Fruit fly (Drosophila melanogaster) whole organism, embryonic: ENCODE data around the gene CG1824.

Source experiments
- ATbp ChIP-seq: fragments of 200-800 bp; sonication (Bioruptor generic); optimal IDR thresholded peaks from 2 replicates; lab custom pipeline; 2017; ENCODE audit warnings: missing biosample characterization, mild to moderate bottlenecking, missing genetic modification characterization, missing genetic modification reagents
- Atf3 ChIP-seq: fragments of 200-800 bp; sonication (Bioruptor generic); optimal IDR thresholded peaks from 3 replicates; lab custom pipeline; 2016; ENCODE audit warnings: missing biosample characterization, missing genetic modification characterization
- CG12236 ChIP-seq: fragments of 200-800 bp; sonication (Bioruptor generic); optimal IDR thresholded peaks from 2 replicates; lab custom pipeline; 2016; ENCODE audit warnings: missing biosample characterization, missing genetic modification characterization
- CG1233 ChIP-seq: fragments of 200-800 bp; sonication (Bioruptor generic); optimal IDR thresholded peaks from 4 replicates; lab custom pipeline; 2018; ENCODE audit warnings: missing biosample characterization, mild to moderate bottlenecking, missing genetic modification characterization
- CG12659 ChIP-seq: fragments of 200-800 bp; sonication (Bioruptor generic); optimal IDR thresholded peaks from 3 replicates; lab custom pipeline; 2017; ENCODE audit warnings: mild to moderate bottlenecking, missing biosample characterization, missing genetic modification reagents, missing genetic modification characterization
- CG13424 ChIP-seq: fragments of 200-800 bp; sonication (Bioruptor generic); optimal IDR thresholded peaks from 2 replicates; lab custom pipeline; 2019; ENCODE audit warnings: missing biosample characterization, mild to moderate bottlenecking, missing genetic modification characterization, moderate library complexity
- CG13775 ChIP-seq: fragments of 200-800 bp; sonication (Bioruptor generic); optimal IDR thresholded peaks from 3 replicates; lab custom pipeline; 2017; ENCODE audit warnings: missing biosample characterization, mild to moderate bottlenecking, missing genetic modification characterization
- CG14667 ChIP-seq: fragments of 200-800 bp; sonication (Bioruptor generic); IDR thresholded peaks from 2 replicates; pipeline ENCODE4 v1.3.6; 2022; ENCODE audit warnings: missing biosample characterization, missing genetic modification characterization
- CG15073 ChIP-seq: fragments of 200-800 bp; sonication (Bioruptor generic); optimal IDR thresholded peaks from 2 replicates; lab custom pipeline; 2016; ENCODE audit warnings: missing biosample characterization, missing genetic modification characterization
- CG15514 ChIP-seq: fragments of 200-800 bp; sonication (Bioruptor generic); optimal IDR thresholded peaks from 3 replicates; lab custom pipeline; 2017; ENCODE audit warnings: missing biosample characterization, missing genetic modification characterization, mild to moderate bottlenecking, moderate library complexity, missing genetic modification reagents
- CG1647 ChIP-seq: fragments of 200-800 bp; sonication (Bioruptor generic); optimal IDR thresholded peaks from 3 replicates; lab custom pipeline; 2016; ENCODE audit warnings: missing biosample characterization, missing genetic modification characterization
- CG1792 ChIP-seq: fragments of 200-800 bp; sonication (Bioruptor generic); optimal IDR thresholded peaks from 2 replicates; lab custom pipeline; 2016; ENCODE audit warnings: missing biosample characterization, missing genetic modification characterization
- CG18262 ChIP-seq: fragments of 200-800 bp; optimal IDR thresholded peaks from 3 replicates; lab custom pipeline; 2019; ENCODE audit warnings: missing biosample characterization, mild to moderate bottlenecking, missing genetic modification characterization, moderate library complexity
- CG18476 ChIP-seq: fragments of 200-800 bp; sonication (Bioruptor generic); optimal IDR thresholded peaks from 2 replicates; lab custom pipeline; 2016; ENCODE audit warnings: missing biosample characterization, mild to moderate bottlenecking, missing genetic modification characterization
- CG2120 ChIP-seq: fragments of 200-800 bp; sonication (Bioruptor generic); optimal IDR thresholded peaks from 3 replicates; lab custom pipeline; 2016; ENCODE audit warnings: missing biosample characterization, missing genetic modification characterization
- CG32532 ChIP-seq: fragments of 200-800 bp; sonication (Bioruptor generic); IDR thresholded peaks from 2 replicates; pipeline ENCODE4 v1.3.6; 2022; ENCODE audit warnings: missing biosample characterization, missing genetic modification characterization
- CG4424 ChIP-seq: fragments of 200-800 bp; sonication (Bioruptor generic); optimal IDR thresholded peaks from 3 replicates; lab custom pipeline; 2016; ENCODE audit warnings: missing biosample characterization, missing genetic modification characterization
- CG6654 ChIP-seq: fragments of 200-800 bp; sonication (Bioruptor generic); optimal IDR thresholded peaks from 2 replicates; lab custom pipeline; 2017; ENCODE audit warnings: missing biosample characterization, mild to moderate bottlenecking, missing genetic modification characterization
- CG7271 ChIP-seq: fragments of 200-800 bp; sonication (Bioruptor generic); optimal IDR thresholded peaks from 2 replicates; lab custom pipeline; 2018; ENCODE audit warnings: missing biosample characterization, mild to moderate bottlenecking, missing genetic modification characterization, moderate library complexity
- CG7745 ChIP-seq: fragments of 200-800 bp; sonication (Bioruptor generic); optimal IDR thresholded peaks from 2 replicates; lab custom pipeline; 2018; ENCODE audit warnings: missing biosample characterization, mild to moderate bottlenecking, missing genetic modification characterization, moderate library complexity
- CG7963 ChIP-seq: fragments of 200-800 bp; sonication (Bioruptor generic); IDR thresholded peaks from 3 replicates; pipeline ENCODE4 v1.3.6; 2022; ENCODE audit warnings: missing biosample characterization, missing genetic modification characterization; ENCODE audit not compliant: partially characterized antibody
- CG9215 ChIP-seq: fragments of 200-800 bp; sonication (Bioruptor generic); IDR thresholded peaks from 2 replicates; pipeline ENCODE4 v1.3.6; 2022; ENCODE audit warnings: missing biosample characterization, missing genetic modification characterization
- CG9932 ChIP-seq: fragments of 200-800 bp; sonication (Bioruptor generic); IDR thresholded peaks from 2 replicates; pipeline ENCODE4 v1.3.6; 2022; ENCODE audit warnings: missing biosample characterization, missing genetic modification characterization
- Doc2 ChIP-seq: fragments of 200-800 bp; sonication (Bioruptor generic); IDR thresholded peaks from 2 replicates; pipeline ENCODE4 v1.3.6; 2022; ENCODE audit warnings: missing biosample characterization, missing genetic modification characterization
- Ets65A ChIP-seq: fragments of 200-800 bp; sonication (Bioruptor generic); peaks from one replicate; lab custom pipeline; 2016; ENCODE audit warnings: missing biosample characterization, missing genetic modification characterization
- Fer2 ChIP-seq: fragments of 200-800 bp; sonication (Bioruptor generic); optimal IDR thresholded peaks from 2 replicates; lab custom pipeline; 2018; ENCODE audit warnings: missing biosample characterization, mild to moderate bottlenecking, missing genetic modification characterization, moderate library complexity
- HHEX ChIP-seq: fragments of 200-800 bp; sonication (Bioruptor generic); optimal IDR thresholded peaks from 3 replicates; lab custom pipeline; 2017; ENCODE audit warnings: missing biosample characterization, mild to moderate bottlenecking, missing genetic modification characterization, missing genetic modification reagents
- HLH3B ChIP-seq: fragments of 200-800 bp; sonication (Bioruptor generic); IDR thresholded peaks from 2 replicates; pipeline ENCODE4 v1.3.6; 2022; ENCODE audit warnings: missing biosample characterization, missing genetic modification characterization
- Oaz ChIP-seq: fragments of 200-800 bp; sonication (Bioruptor generic); IDR thresholded peaks from 2 replicates; pipeline ENCODE4 v1.3.6; 2022; ENCODE audit warnings: missing biosample characterization, missing genetic modification characterization
- Scr ChIP-seq: fragments of 200-800 bp; sonication (Bioruptor generic); IDR thresholded peaks from 2 replicates; pipeline ENCODE4 v1.3.6; 2022; ENCODE audit warnings: missing biosample characterization, missing genetic modification characterization; ENCODE audit not compliant: partially characterized antibody
- Side ChIP-seq: fragments of 200-800 bp; sonication (Bioruptor generic); optimal IDR thresholded peaks from 2 replicates; lab custom pipeline; 2016; ENCODE audit warnings: missing biosample characterization, missing genetic modification characterization
- Six4 ChIP-seq: fragments of 200-800 bp; sonication (Bioruptor generic); optimal IDR thresholded peaks from 2 replicates; lab custom pipeline; 2016; ENCODE audit warnings: missing biosample characterization, missing genetic modification characterization
- Stat92E ChIP-seq, 3 experiments: fragments of >200 bp in 2 of 3; fragments of 200-800 bp in 1 of 3; sonication (Bioruptor generic) in 1 of 3; optimal IDR thresholded peaks; 2 replicates each; lab custom pipeline; 2017 to 2019; ENCODE audit warnings: missing biosample characterization in 3 of 3, missing genetic modification characterization in 3 of 3, mild to moderate bottlenecking in 1 of 3, moderate library complexity in 1 of 3
- Tbp ChIP-seq: fragments of >200 bp; optimal IDR thresholded peaks from 2 replicates; lab custom pipeline; 2018; ENCODE audit warnings: missing biosample characterization, missing genetic modification characterization
- ab ChIP-seq: fragments of 200-800 bp; sonication (Bioruptor generic); optimal IDR thresholded peaks from 2 replicates; lab custom pipeline; 2016; ENCODE audit warnings: missing biosample characterization, missing genetic modification characterization
- al ChIP-seq: fragments of 200-800 bp; sonication (Bioruptor generic); IDR thresholded peaks from 2 replicates; pipeline ENCODE4 v1.3.6; 2022; ENCODE audit warnings: missing biosample characterization, missing genetic modification characterization
- bigmax ChIP-seq: fragments of 200-800 bp; sonication (Bioruptor generic); optimal IDR thresholded peaks from 2 replicates; lab custom pipeline; 2018; ENCODE audit warnings: missing biosample characterization, mild to moderate bottlenecking, missing genetic modification characterization
- br ChIP-seq: fragments of >200 bp; optimal IDR thresholded peaks from 2 replicates; lab custom pipeline; 2017
- esg ChIP-seq: fragments of 200-800 bp; sonication (Bioruptor generic); conservative IDR thresholded peaks from 2 replicates; pipeline ENCODE4 v1.3.6; 2022; ENCODE audit warnings: missing biosample characterization, missing genetic modification characterization
- eve ChIP-seq, 2 experiments: fragments of >200 bp; optimal IDR thresholded peaks; 2 replicates each; lab custom pipeline; 2017; ENCODE audit warnings: missing biosample characterization in 2 of 2, missing genetic modification characterization in 2 of 2
- gem ChIP-seq: fragments of 200-800 bp; sonication (Bioruptor generic); optimal IDR thresholded peaks from 2 replicates; lab custom pipeline; 2019; ENCODE audit warnings: missing biosample characterization, mild to moderate bottlenecking, missing genetic modification characterization, moderate library complexity
- hkb ChIP-seq, 2 experiments: fragments of 200-800 bp in 1 of 2; fragments of >200 bp in 1 of 2; sonication (Bioruptor generic) in 1 of 2; IDR thresholded peaks in 1 of 2; optimal IDR thresholded peaks in 1 of 2; 2 replicates each; pipeline versions ENCODE4 v1.3.6 to Lab custom; 2017 to 2022; ENCODE audit warnings: missing biosample characterization in 1 of 2, missing genetic modification characterization in 1 of 2
- pita ChIP-seq: fragments of 200-800 bp; sonication (Bioruptor generic); optimal IDR thresholded peaks from 2 replicates; lab custom pipeline; 2017; ENCODE audit warnings: missing biosample characterization, mild to moderate bottlenecking, missing genetic modification characterization
- prd ChIP-seq, 3 experiments: fragments of >200 bp in 2 of 3; fragments of 200-800 bp in 1 of 3; sonication (Bioruptor generic) in 1 of 3; optimal IDR thresholded peaks in 2 of 3; IDR thresholded peaks in 1 of 3; 2 replicates in 2 of 3; 3 replicates in 1 of 3; pipeline versions ENCODE4 v1.3.6 to Lab custom; 2017 to 2022; ENCODE audit warnings: missing biosample characterization in 1 of 3, missing genetic modification characterization in 1 of 3
- sim ChIP-seq: fragments of 200-800 bp; sonication (Bioruptor generic); IDR thresholded peaks from 2 replicates; pipeline ENCODE4 v1.3.6; 2022; ENCODE audit warnings: missing biosample characterization, missing genetic modification characterization
- tgo ChIP-seq: fragments of 200-800 bp; sonication (Bioruptor generic); IDR thresholded peaks from 3 replicates; pipeline ENCODE4 v1.3.6; 2022; ENCODE audit warnings: missing biosample characterization, missing genetic modification characterization
- trem ChIP-seq: fragments of 200-800 bp; optimal IDR thresholded peaks from 3 replicates; lab custom pipeline; 2019; ENCODE audit warnings: missing biosample characterization, mild to moderate bottlenecking, missing genetic modification characterization, moderate library complexity
- vnd ChIP-seq: fragments of 200-800 bp; sonication (Bioruptor generic); IDR thresholded peaks from 3 replicates; pipeline ENCODE4 v1.3.6; 2022; ENCODE audit warnings: missing biosample characterization, missing genetic modification characterization; ENCODE audit not compliant: partially characterized antibody
- vvl ChIP-seq: fragments of 200-800 bp; sonication (Bioruptor generic); IDR thresholded peaks from 2 replicates; pipeline ENCODE4 v1.3.6; 2022; ENCODE audit warnings: missing biosample characterization, missing genetic modification characterization

CG1824 gene

DNA sequence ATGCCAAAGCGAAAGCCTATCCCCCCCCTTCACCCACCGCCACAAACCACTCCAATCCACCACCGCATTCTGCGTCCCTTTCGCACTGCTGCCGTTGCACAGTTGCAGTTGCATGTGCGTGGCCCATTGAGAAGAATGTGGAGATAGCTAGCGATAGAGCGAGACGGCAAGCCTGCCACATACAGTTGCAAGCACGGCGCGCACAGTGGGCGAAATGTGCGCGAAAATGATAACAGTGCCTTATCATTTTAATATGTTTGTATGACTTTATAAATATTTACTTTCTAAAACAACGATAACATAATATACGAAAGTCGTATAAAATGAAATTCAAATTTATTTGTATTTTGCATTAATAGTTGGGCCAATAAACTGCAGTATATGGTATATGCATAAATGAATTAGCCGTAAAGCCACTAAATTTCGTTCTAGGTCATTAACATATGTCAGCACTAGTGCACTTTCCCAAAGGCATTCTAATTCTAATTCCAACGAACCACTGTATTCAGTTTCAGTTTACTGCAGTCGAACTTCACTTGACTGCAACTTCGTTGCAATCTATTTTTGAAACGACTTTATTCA lies 19.5 kb downstream of the CG1824 start (continued):
- TF ChIP-seq CG2120 (GFP tag; lab: Kevin White, UChicago) (no peak), vvl (GFP tag; lab: Robert Waterston, UW) (peak; percentile 66), CG13424 (tag; lab: Kevin White, UChicago) (peak; percentile 68), CG14667 (GFP tag; lab: Robert Waterston, UW) (no peak; the same call in 1 of the 2 replicates), al (GFP tag; lab: Robert Waterston, UW) (no peak), Oaz (GFP tag; lab: Robert Waterston, UW) (no peak), br (lab: Kevin White, UChicago) (no peak), CG4424 (GFP tag; lab: Kevin White, UChicago) (peak; percentile 83), CG12659 (peak; percentile 37), HHEX (GFP tag; lab: Kevin White, UChicago) (peak; percentile 50), CG13775 (GFP tag; lab: Kevin White, UChicago) (peak; percentile 66), Fer2 (tag; lab: Kevin White, UChicago) (no peak), sim (peak; percentile 66), CG18262 (tag; lab: Kevin White, UChicago) (peak; percentile 92), Ets65A (peak; percentile 20), Side (no peak), prd (optimal IDR thresholded peaks at IDR 0.05; lab: Kevin White, UChicago) (no peak), prd (GFP tag; IDR thresholded peaks at IDR 0.05; lab: Robert Waterston, UW) (peak; percentile 64; the same call in 2 of the 3 replicates), Atf3 (peak; percentile 33), CG12236 (peak; percentile 57), CG9215 (GFP tag; lab: Robert Waterston, UW) (0 out of 2 replicates have a peak, but pooled peaks have one; percentile 9), HLH3B (GFP tag; lab: Robert Waterston, UW) (no peak; the same call in 1 of the 2 replicates), trem (tag; lab: Kevin White, UChicago) (peak; percentile 75), ab (no peak), CG6654 (GFP tag; lab: Kevin White, UChicago) (peak; percentile 44), ATbp (GFP tag; lab: Kevin White, UChicago) (peak; percentile 61), Six4 (peak; percentile 72), hkb (optimal IDR thresholded peaks at IDR 0.05; lab: Kevin White, UChicago) (no peak), hkb (GFP tag; IDR thresholded peaks at IDR 0.05; lab: Robert Waterston, UW) (peak; percentile 48; the same call in 1 of the 2 replicates), eve (GFP tag; optimal IDR thresholded peaks at IDR 0.05; lab: Kevin White, UChicago) (peak in 1 of 2 experiments; percentile 86), esg (GFP tag; lab: Robert Waterston, UW) (no peak; the same call in 1 of the 2 replicates), CG1233 (GFP tag; lab: Kevin White, UChicago) (peak; percentile 60), bigmax (GFP tag; lab: Kevin White, UChicago) (no peak), CG7963 (no peak), CG7271 (tag; lab: Kevin White, UChicago) (no peak), CG15073 (no peak), CG32532 (GFP tag; lab: Robert Waterston, UW) (no peak), Tbp (GFP tag; lab: Kevin White, UChicago) (no peak), CG18476 (GFP tag; lab: Kevin White, UChicago) (peak; percentile 50), pita (no peak), Doc2 (GFP tag; lab: Robert Waterston, UW) (no peak), Scr (no peak), gem (tag; lab: Kevin White, UChicago) (peak; percentile 86), vnd (GFP tag; lab: Robert Waterston, UW) (no peak), CG9932 (GFP tag; lab: Robert Waterston, UW) (no peak), Stat92E (GFP tag; optimal IDR thresholded peaks at IDR 0.05; lab: Kevin White, UChicago) (peak in 1 of 3 experiments; percentile 70), CG1647 (GFP tag; lab: Kevin White, UChicago) (no peak), tgo (peak; percentile 19; the same call in 1 of the 3 replicates), CG1792 (no peak), CG15514 (GFP tag; lab: Kevin White, UChicago) (no peak), CG7745 (tag; lab: Kevin White, UChicago) (no peak)
